Worm (Caenorhabditis elegans) whole organism, L3 larva: ENCODE measurements around the gene npr-30.

Experiments
- ceh-82 ChIP-seq: fragments of 150-350 bp; optimal IDR thresholded peaks from 2 replicates; lab custom pipeline; 2014; ENCODE audit warnings: missing biosample characterization, missing genetic modification characterization
- egl-27 ChIP-seq: sonication (generic microtip); optimal IDR thresholded peaks from 4 replicates; lab custom pipeline; 2017; ENCODE audit warnings: missing biosample characterization, missing genetic modification reagents, missing genetic modification characterization
- elt-2 ChIP-seq: sonication (generic microtip); optimal IDR thresholded peaks from 2 replicates; lab custom pipeline; 2016; ENCODE audit warnings: missing genetic modification reagents, mild to moderate bottlenecking, missing genetic modification characterization, missing compliant biosample characterization
- mdl-1 ChIP-seq: fragments of 150-350 bp; optimal IDR thresholded peaks from 2 replicates; lab custom pipeline; 2014; ENCODE audit warnings: missing biosample characterization, missing genetic modification characterization
- nhr-237 ChIP-seq: fragments of 150-350 bp; optimal IDR thresholded peaks from 2 replicates; lab custom pipeline; 2014; ENCODE audit warnings: missing biosample characterization, missing genetic modification characterization
- snpc-4 ChIP-seq: fragments of 150-350 bp; optimal IDR thresholded peaks from 2 replicates; lab custom pipeline; 2014; ENCODE audit warnings: missing biosample characterization, missing genetic modification characterization
- tbx-2 ChIP-seq: sonication (generic microtip); optimal IDR thresholded peaks from 2 replicates; lab custom pipeline; 2016; ENCODE audit warnings: mild to moderate bottlenecking, missing genetic modification characterization, missing compliant biosample characterization
- ztf-11 ChIP-seq: fragments of 150-350 bp; optimal IDR thresholded peaks from 2 replicates; lab custom pipeline; 2014; ENCODE audit warnings: missing biosample characterization, missing genetic modification characterization

ce11 chrIII:2919-3371 is at the start of gene npr-30, which contains the start of the genes fbxa-6 and cTel54X.2:
- no peak for TF ChIP-seq ceh-82 (tag; lab: Kevin White, UChicago)
- TF ChIP-seq nhr-237 (tag; lab: Kevin White, UChicago), result no peak
- TF ChIP-seq snpc-4, result no peak
- no peak for TF ChIP-seq egl-27
- peak; percentile 64 for TF ChIP-seq elt-2 (tag; lab: Kevin White, UChicago)
- no peak for TF ChIP-seq ztf-11 (tag; lab: Kevin White, UChicago)
- no peak for TF ChIP-seq mdl-1 (tag; lab: Kevin White, UChicago)
- TF ChIP-seq tbx-2 (tag; lab: Kevin White, UChicago), result no peak
